Worm (Caenorhabditis elegans) whole organism, L2 larva: ENCODE results near the gene str-96.

Experiments
- egl-27 ChIP-seq: sonication (generic microtip); optimal IDR thresholded peaks from 3 replicates; lab custom pipeline; 2017; ENCODE audit warnings: missing biosample characterization, missing genetic modification reagents, missing genetic modification characterization
- lin-11 ChIP-seq: fragments of 150-350 bp; sonication (generic microtip); optimal IDR thresholded peaks from 2 replicates; lab custom pipeline; 2014; ENCODE audit warnings: missing biosample characterization, missing genetic modification characterization, inconsistent platforms, mixed read lengths
- nhr-77 ChIP-seq: fragments of 150-350 bp; optimal IDR thresholded peaks from 2 replicates; lab custom pipeline; 2014; ENCODE audit warnings: missing biosample characterization, missing genetic modification characterization
- sem-4 ChIP-seq: fragments of 150-350 bp; optimal IDR thresholded peaks from 2 replicates; lab custom pipeline; 2014; ENCODE audit warnings: missing biosample characterization, missing genetic modification reagents, missing genetic modification characterization
- zag-1 ChIP-seq: fragments of 150-350 bp; optimal IDR thresholded peaks from 2 replicates; lab custom pipeline; 2014; ENCODE audit warnings: missing biosample characterization, missing genetic modification characterization
- ztf-4 ChIP-seq: fragments of 150-350 bp; optimal IDR thresholded peaks from 2 replicates; lab custom pipeline; 2014; ENCODE audit warnings: missing biosample characterization, missing genetic modification characterization

DNA sequence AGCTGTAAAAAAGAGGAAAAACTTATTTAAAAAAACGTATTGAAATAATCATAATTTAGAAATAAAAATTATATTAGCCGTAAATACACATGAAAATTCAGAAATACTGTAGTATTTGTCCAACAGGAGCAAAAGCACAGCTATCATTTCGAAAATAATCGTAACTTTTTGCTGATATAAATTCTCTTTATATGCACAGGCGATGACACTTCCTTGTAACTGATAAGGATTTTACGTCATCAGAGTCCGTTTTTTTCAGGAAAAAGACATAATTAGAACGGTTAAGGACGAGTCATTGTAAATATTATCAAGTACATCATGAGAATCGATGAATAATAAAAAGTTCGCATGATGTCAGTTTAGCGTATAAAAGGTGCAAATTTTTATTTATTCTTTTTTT is 29.7 kb upstream of the str-96 start:
- no peak for TF ChIP-seq ztf-4
- TF ChIP-seq lin-11: no peak
- TF ChIP-seq zag-1 (tag; lab: Kevin White, UChicago): no peak
- no peak for TF ChIP-seq egl-27
- no peak for TF ChIP-seq sem-4 (tag; lab: Kevin White, UChicago)
- TF ChIP-seq nhr-77 (tag; lab: Kevin White, UChicago): no peak
